Worm (Caenorhabditis elegans) whole organism, mixed stage, embryonic: ENCODE results near the gene srxa-1.
A peak's percentile ranks its signal among the peaks of the same experiment; 100 is the strongest.

ENCODE experiments used
- elt-1 ChIP-seq: sonication (generic microtip); optimal IDR thresholded peaks from 2 replicates; lab custom pipeline; 2017; ENCODE audit warnings: missing genetic modification characterization, mild to moderate bottlenecking, missing compliant biosample characterization, antibody characterized with exemption, moderate library complexity, borderline replicate concordance; ENCODE audit not compliant: insufficient read depth
- flh-1 ChIP-seq: fragments of 200-800 bp; sonication (Bioruptor generic); optimal IDR thresholded peaks from 2 replicates; lab custom pipeline; 2018; ENCODE audit warnings: mild to moderate bottlenecking, missing genetic modification characterization, moderate library complexity, missing compliant biosample characterization
- pha-4 ChIP-seq: fragments of 150-350 bp; optimal IDR thresholded peaks from 2 replicates; lab custom pipeline; 2018; ENCODE audit warnings: missing biosample characterization, missing genetic modification reagents, missing genetic modification characterization
- unc-39 ChIP-seq: fragments of 150-350 bp; optimal IDR thresholded peaks from 2 replicates; lab custom pipeline; 2014; ENCODE audit warnings: missing biosample characterization, missing genetic modification characterization
- unc-62 ChIP-seq: fragments of 150-350 bp; optimal IDR thresholded peaks from 2 replicates; lab custom pipeline; 2014; ENCODE audit warnings: missing biosample characterization, missing genetic modification reagents, missing genetic modification characterization

ce11 chrV:20778886-20779285 lies 47.0 kb downstream of the srxa-1 start:
- TF ChIP-seq pha-4: no peak
- TF ChIP-seq elt-1: peak; percentile 15
- no peak for TF ChIP-seq unc-62 (GFP tag; lab: Kevin White, UChicago)
- TF ChIP-seq unc-39: no peak
- no peak for TF ChIP-seq flh-1 (GFP tag; lab: Kevin White, UChicago)
